Fruit fly (Drosophila melanogaster) whole organism, embryonic: Measurements from ENCODE around the gene CG7497.

Source experiments
- Blimp-1 ChIP-seq: fragments of 200-800 bp; sonication (Bioruptor generic); optimal IDR thresholded peaks from 3 replicates; lab custom pipeline; 2018; ENCODE audit warnings: missing biosample characterization, missing genetic modification characterization, mild to moderate bottlenecking, moderate library complexity, missing genetic modification reagents
- CG14965 ChIP-seq: fragments of 200-800 bp; sonication (Bioruptor generic); optimal IDR thresholded peaks from 2 replicates; lab custom pipeline; 2016; ENCODE audit warnings: missing biosample characterization, missing genetic modification characterization, borderline replicate concordance
- CG2678 ChIP-seq: fragments of 200-800 bp; sonication (Bioruptor generic); optimal IDR thresholded peaks from 3 replicates; lab custom pipeline; 2019; ENCODE audit warnings: missing biosample characterization, mild to moderate bottlenecking, missing genetic modification characterization, moderate library complexity
- CG2889 ChIP-seq: fragments of 200-800 bp; sonication (Bioruptor generic); IDR thresholded peaks from 3 replicates; pipeline ENCODE4 v1.3.6; 2022; ENCODE audit warnings: missing biosample characterization, missing genetic modification characterization
- Dll ChIP-seq: fragments of 200-800 bp; sonication (Bioruptor generic); IDR thresholded peaks from 4 replicates; pipeline ENCODE4 v1.3.6; 2022; ENCODE audit warnings: missing biosample characterization, missing genetic modification characterization; ENCODE audit not compliant: partially characterized antibody
- Eip74EF ChIP-seq, 2 experiments: fragments of 200-800 bp in 1 of 2; fragments of >200 bp in 1 of 2; sonication (Bioruptor generic) in 1 of 2; optimal IDR thresholded peaks; 2 replicates each; lab custom pipeline; 2017 to 2019; ENCODE audit warnings: missing biosample characterization in 2 of 2, missing genetic modification characterization in 2 of 2, mild to moderate bottlenecking in 1 of 2, moderate library complexity in 1 of 2
- NC2α ChIP-seq: fragments of 200-800 bp; sonication (Bioruptor generic); optimal IDR thresholded peaks from 2 replicates; lab custom pipeline; 2016; ENCODE audit warnings: missing biosample characterization, missing genetic modification characterization
- crp ChIP-seq, 2 experiments: fragments of 200-800 bp; sonication (Bioruptor generic); optimal IDR thresholded peaks; 2 replicates in 1 of 2; 3 replicates in 1 of 2; lab custom pipeline; 2017; ENCODE audit warnings: missing biosample characterization in 2 of 2, missing genetic modification characterization in 2 of 2, mild to moderate bottlenecking in 1 of 2, moderate library complexity in 1 of 2
- danr ChIP-seq: fragments of 200-800 bp; sonication (Bioruptor generic); IDR thresholded peaks from 2 replicates; pipeline ENCODE4 v1.3.6; 2022; ENCODE audit warnings: missing biosample characterization, missing genetic modification characterization
- fu2 ChIP-seq: fragments of 200-800 bp; sonication (Bioruptor generic); optimal IDR thresholded peaks from 2 replicates; lab custom pipeline; 2016; ENCODE audit warnings: missing biosample characterization, missing genetic modification characterization

DNA sequence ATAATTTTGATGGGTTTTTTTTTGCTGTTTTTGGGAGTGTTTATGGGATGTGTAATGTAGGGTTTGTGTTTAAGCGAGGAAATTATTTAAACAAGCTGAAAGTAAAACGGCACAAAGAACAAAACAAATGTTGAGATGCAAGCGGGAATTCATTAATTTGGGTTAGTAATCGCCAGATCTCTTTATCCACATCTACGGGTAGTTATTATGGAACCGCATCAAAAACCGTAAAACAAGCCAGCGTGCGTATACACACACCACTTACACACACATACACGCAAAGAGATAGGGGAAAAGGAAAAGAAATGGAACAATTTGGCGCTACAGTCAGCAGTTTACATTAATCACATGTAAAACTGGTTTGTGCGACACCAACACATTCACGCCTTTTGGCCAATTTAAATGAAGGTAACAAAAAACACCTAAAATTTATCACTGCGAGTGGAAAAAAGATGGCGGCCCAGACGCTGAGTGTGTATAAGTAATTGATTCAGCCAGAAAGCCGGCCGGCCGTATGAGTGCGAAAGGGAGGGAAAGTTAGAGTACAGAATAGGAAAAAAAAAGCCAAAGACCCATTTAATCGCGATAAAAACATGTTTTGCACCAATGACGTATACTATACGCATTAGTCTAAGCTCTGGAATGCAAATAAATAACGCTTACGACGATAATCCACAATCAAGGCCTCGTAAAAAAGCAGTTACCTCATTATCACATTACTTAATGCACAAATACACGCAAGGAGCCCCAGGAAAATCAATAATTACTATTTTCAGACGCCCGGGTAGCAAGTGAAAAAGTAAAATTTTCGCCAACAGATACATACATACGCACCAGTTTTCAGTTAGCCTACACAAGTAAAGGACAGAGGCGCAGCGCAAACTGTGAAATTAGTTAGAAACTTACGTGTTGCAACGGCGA, 11.0 kb downstream of the CG7497 start:
- TF ChIP-seq Blimp-1 (GFP tag; lab: Kevin White, UChicago), result no peak
- TF ChIP-seq crp (GFP tag; optimal IDR thresholded peaks at IDR 0.05; lab: Kevin White, UChicago), result no peak
- no peak for TF ChIP-seq NC2α (GFP tag; lab: Kevin White, UChicago)
- peak in 1 of 2 experiments; percentile 57 for TF ChIP-seq Eip74EF (GFP tag; optimal IDR thresholded peaks at IDR 0.05; lab: Kevin White, UChicago)
- no peak for TF ChIP-seq CG2678 (tag; lab: Kevin White, UChicago)
- TF ChIP-seq CG14965 (GFP tag; lab: Kevin White, UChicago), result no peak
- TF ChIP-seq fu2 (GFP tag; lab: Kevin White, UChicago), result no peak
- no peak for TF ChIP-seq CG2889 (GFP tag; lab: Robert Waterston, UW)
- TF ChIP-seq Dll (GFP tag; lab: Robert Waterston, UW), result no peak
- no peak for TF ChIP-seq danr
